Fruit fly (Drosophila melanogaster) whole organism, adult: ENCODE results near the gene Vps4.

Experiments used
- CG11617 ChIP-seq: fragments of 200-800 bp; sonication (Bioruptor generic); optimal IDR thresholded peaks from 2 replicates; lab custom pipeline; 2017; ENCODE audit warnings: mild to moderate bottlenecking, missing biosample characterization, missing genetic modification reagents, missing genetic modification characterization
- CG1620 ChIP-seq: fragments of 200-800 bp; sonication (Bioruptor generic); optimal IDR thresholded peaks from 2 replicates; lab custom pipeline; 2016; ENCODE audit warnings: missing biosample characterization, missing genetic modification characterization
- CG33017 ChIP-seq: fragments of 200-800 bp; sonication (Bioruptor generic); optimal IDR thresholded peaks from 2 replicates; lab custom pipeline; 2018; ENCODE audit warnings: missing biosample characterization, mild to moderate bottlenecking, missing genetic modification characterization, moderate library complexity
- CG5204 ChIP-seq: fragments of 200-800 bp; sonication (Bioruptor generic); optimal IDR thresholded peaks from 2 replicates; lab custom pipeline; 2016; ENCODE audit warnings: missing biosample characterization, missing genetic modification characterization
- Hr96 ChIP-seq: fragments of 200-800 bp; sonication (Bioruptor generic); optimal IDR thresholded peaks from 2 replicates; lab custom pipeline; 2016; ENCODE audit warnings: missing biosample characterization, missing genetic modification characterization
- cic ChIP-seq: fragments of 200-800 bp; sonication (Bioruptor generic); optimal IDR thresholded peaks from 2 replicates; lab custom pipeline; 2017; ENCODE audit warnings: missing biosample characterization, mild to moderate bottlenecking, missing genetic modification characterization, moderate library complexity
- cnc ChIP-seq, 2 experiments: fragments of >200 bp; optimal IDR thresholded peaks; 2 replicates each; lab custom pipeline; 2017
- kay ChIP-seq: fragments of 200-800 bp; sonication (Bioruptor generic); peaks from one replicate; lab custom pipeline; 2016; ENCODE audit warnings: missing biosample characterization, missing genetic modification characterization, borderline replicate concordance
- pad ChIP-seq: fragments of 200-800 bp; sonication (Bioruptor generic); optimal IDR thresholded peaks from 3 replicates; lab custom pipeline; 2017; ENCODE audit warnings: missing biosample characterization, missing genetic modification characterization, mild to moderate bottlenecking, moderate library complexity, missing genetic modification reagents

DNA sequence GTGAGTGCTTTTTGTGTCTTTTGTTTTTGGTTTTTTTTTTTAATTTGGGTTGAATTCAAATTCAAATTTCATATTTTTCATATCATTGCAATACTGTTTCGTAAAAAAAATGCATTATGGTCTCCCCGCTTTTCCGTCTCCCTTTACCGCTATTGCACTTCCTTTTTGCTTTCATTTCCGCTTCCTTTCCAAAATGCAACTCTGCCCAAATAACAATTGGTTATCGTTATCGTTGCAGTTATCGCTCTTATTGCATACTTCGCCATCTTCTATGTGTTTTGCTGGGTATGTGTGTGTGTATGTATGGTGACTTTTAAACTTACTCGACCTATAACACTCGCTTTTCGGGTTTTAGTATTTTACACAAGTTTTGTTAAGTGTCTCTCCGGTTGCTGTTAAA lies 42.4 kb upstream of the Vps4 start:
- TF ChIP-seq CG1620 (GFP tag; lab: Kevin White, UChicago) (no peak), kay (GFP tag; lab: Kevin White, UChicago) (no peak), CG11617 (GFP tag; lab: Kevin White, UChicago) (no peak), CG33017 (tag; lab: Kevin White, UChicago) (no peak), cnc (optimal IDR thresholded peaks at IDR 0.05; lab: Kevin White, UChicago) (no peak), Hr96 (GFP tag; lab: Kevin White, UChicago) (no peak), pad (GFP tag; lab: Kevin White, UChicago) (no peak), CG5204 (GFP tag; lab: Kevin White, UChicago) (no peak), cic (GFP tag; lab: Kevin White, UChicago) (no peak)
